Worm (Caenorhabditis elegans): ENCODE results near the gene C04F5.9.

C04F5.9 gene

DNA sequence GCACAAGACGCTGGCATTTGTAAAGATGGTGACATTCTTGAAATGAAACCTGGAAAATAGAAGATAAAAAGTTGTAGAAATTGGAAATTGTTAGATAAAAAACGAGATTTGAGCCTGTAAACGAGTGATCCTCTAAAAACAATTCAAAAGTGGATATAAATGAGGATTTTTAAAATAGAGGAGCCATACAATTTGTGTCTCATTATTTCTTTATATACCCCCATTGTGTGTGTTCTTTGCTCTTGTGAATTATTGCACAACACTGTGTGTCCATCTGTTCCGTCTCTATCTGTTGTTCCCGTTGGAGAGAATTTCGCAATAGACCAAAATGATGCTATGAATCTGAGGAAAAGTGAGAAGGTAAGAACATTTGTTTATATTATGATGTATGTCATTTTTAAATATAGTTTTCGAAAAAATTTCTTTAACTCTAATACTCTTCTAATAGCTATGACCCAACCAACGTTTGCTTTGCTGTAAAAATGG is 32.0 kb downstream of the C04F5.9 start, which contains the start of gene Y58A7A.5 (continued):
- no peak for TF ChIP-seq mxl-3 (GFP tag; optimal IDR thresholded peaks at IDR 0.05)
- TF ChIP-seq spr-1 (tag; optimal IDR thresholded peaks at IDR 0.05), result no peak
- no peak for TF ChIP-seq ztf-7 (tag; optimal IDR thresholded peaks at IDR 0.05)
- TF ChIP-seq egl-27 (tag; optimal IDR thresholded peaks at IDR 0.05), result no peak
- peak in 1 of 2 experiments; percentile 54 for TF ChIP-seq daf-16 (GFP tag; optimal IDR thresholded peaks at IDR 0.05)
- no peak for TF ChIP-seq daf-16 (tag; optimal IDR thresholded peaks at IDR 0.05)
- no peak for TF ChIP-seq aly-2 (tag; optimal IDR thresholded peaks at IDR 0.05)
- TF ChIP-seq F26F4.8 (GFP tag; conservative IDR thresholded peaks at IDR 0.05), result no peak
- TF ChIP-seq mxl-2 (GFP tag; conservative IDR thresholded peaks at IDR 0.05), result no peak
- no peak for TF ChIP-seq daf-19 (GFP tag; conservative IDR thresholded peaks at IDR 0.05)
- no peak for TF ChIP-seq unc-62 (GFP tag; optimal IDR thresholded peaks at IDR 0.05 in 1 of 2)
- TF ChIP-seq unc-62 (tag; optimal IDR thresholded peaks at IDR 0.05), result no peak
- TF ChIP-seq ctbp-1 (GFP tag; IDR thresholded peaks at IDR 0.05), result no peak
- TF ChIP-seq lin-15B (tag; optimal IDR thresholded peaks at IDR 0.05), result no peak
- no peak for TF ChIP-seq daf-12 (tag; optimal IDR thresholded peaks at IDR 0.05)
- TF ChIP-seq lin-39 (tag; optimal IDR thresholded peaks at IDR 0.05), result no peak
- no peak for TF ChIP-seq dve-1 (tag; optimal IDR thresholded peaks at IDR 0.05; ENCODE audit: insufficient read depth)
- TF ChIP-seq nhr-77 (tag; optimal IDR thresholded peaks at IDR 0.05), result no peak
- no peak for TF ChIP-seq nhr-76 (tag; optimal IDR thresholded peaks at IDR 0.05)
- no peak for TF ChIP-seq F10B5.3 (tag; optimal IDR thresholded peaks at IDR 0.05)
- TF ChIP-seq zfp-2 (tag; optimal IDR thresholded peaks at IDR 0.05), result no peak
- no peak for TF ChIP-seq tra-1 (GFP tag; IDR thresholded peaks at IDR 0.05)
- no peak for TF ChIP-seq snpc-4 (tag; optimal IDR thresholded peaks at IDR 0.05)
- TF ChIP-seq attf-4 (tag; optimal IDR thresholded peaks at IDR 0.05), result no peak
- no peak for TF ChIP-seq ces-1 (GFP tag; optimal IDR thresholded peaks at IDR 0.05)
- TF ChIP-seq ama-1 (optimal IDR thresholded peaks at IDR 0.05), result no peak
- TF ChIP-seq arid-1 (GFP tag; conservative IDR thresholded peaks at IDR 0.05), result no peak
- no peak for TF ChIP-seq ceh-82 (tag; optimal IDR thresholded peaks at IDR 0.05)
- peak; percentile 98 for TF ChIP-seq zip-2 (tag; optimal IDR thresholded peaks at IDR 0.05)
- no peak for TF ChIP-seq Y75B8A.6 (GFP tag; IDR thresholded peaks at IDR 0.05)
- TF ChIP-seq gei-8 (GFP tag; optimal IDR thresholded peaks at IDR 0.05), result no peak
- TF ChIP-seq ceh-28 (tag; optimal IDR thresholded peaks at IDR 0.05), result no peak
- peak; percentile 40 for TF ChIP-seq hlh-11 (tag; optimal IDR thresholded peaks at IDR 0.05)
- TF ChIP-seq vab-7 (GFP tag; IDR thresholded peaks at IDR 0.05), result no peak
- TF ChIP-seq nhr-10 (tag; optimal IDR thresholded peaks at IDR 0.05), result no peak
- no peak for TF ChIP-seq fos-1 (tag; optimal IDR thresholded peaks at IDR 0.05)
- TF ChIP-seq R02D3.7 (tag; optimal IDR thresholded peaks at IDR 0.05), result no peak
- no peak for TF ChIP-seq dmd-8 (GFP tag; IDR thresholded peaks at IDR 0.05)
- no peak for TF ChIP-seq pha-4 (GFP tag; IDR thresholded peaks at IDR 0.05)
- TF ChIP-seq pha-4 (tag; optimal IDR thresholded peaks at IDR 0.05), result peak; percentile 19
- TF ChIP-seq dmd-6 (GFP tag; IDR thresholded peaks at IDR 0.05), result peak; percentile 57; the same call in 1 of the 2 replicates
- TF ChIP-seq skn-1 (tag; optimal IDR thresholded peaks at IDR 0.05), result no peak
- no peak for TF ChIP-seq nhr-11 (tag; optimal IDR thresholded peaks at IDR 0.05)
- no peak for TF ChIP-seq fkh-10 (GFP tag; optimal IDR thresholded peaks at IDR 0.05)
- TF ChIP-seq madf-9 (GFP tag; conservative IDR thresholded peaks at IDR 0.05), result no peak
- no peak for TF ChIP-seq nhr-237 (tag; optimal IDR thresholded peaks at IDR 0.05)
- TF ChIP-seq nhr-42 (GFP tag; IDR thresholded peaks at IDR 0.05), result no peak
- no peak for TF ChIP-seq nhr-111 (GFP tag; optimal IDR thresholded peaks at IDR 0.05)
- TF ChIP-seq T26A8.4 (GFP tag; IDR thresholded peaks at IDR 0.05), result no peak
- no peak for TF ChIP-seq hlh-30 (tag; optimal IDR thresholded peaks at IDR 0.05; ENCODE audit: insufficient read depth)
- TF ChIP-seq lin-1 (GFP tag; IDR thresholded peaks at IDR 0.05), result no peak
- peak; percentile 60 for TF ChIP-seq nhr-6 (tag; optimal IDR thresholded peaks at IDR 0.05)

All from whole organism, L4 larva.